Fruit fly (Drosophila melanogaster): ENCODE measurements around the gene elm.

elm gene

dm6 chr3R:5685269-5686048 lies 30.8 kb upstream of the elm start, which contains the start of the genes Rab23 and plx (continued):
- TF ChIP-seq Jarid2 (GFP tag; optimal IDR thresholded peaks at IDR 0.05): no peak
- TF ChIP-seq Chrac-16 (GFP tag; optimal IDR thresholded peaks at IDR 0.05): no peak
- TF ChIP-seq pum (GFP tag; optimal IDR thresholded peaks at IDR 0.05): no peak
- TF ChIP-seq ttk (GFP tag; IDR thresholded peaks at IDR 0.05): no peak
- TF ChIP-seq CG7556 (GFP tag; optimal IDR thresholded peaks at IDR 0.05): peak; percentile 1
- TF ChIP-seq luna (GFP tag; optimal IDR thresholded peaks at IDR 0.05): no peak
- TF ChIP-seq HmgZ (tag; optimal IDR thresholded peaks at IDR 0.05): peak; percentile 71
- no peak for TF ChIP-seq tna (GFP tag; IDR thresholded peaks at IDR 0.05; ENCODE audit: partially characterized antibody)
- TF ChIP-seq Elba2 (GFP tag; optimal IDR thresholded peaks at IDR 0.05): peak; percentile 39
- no peak for TF ChIP-seq rib (GFP tag; IDR thresholded peaks at IDR 0.05)
- TF ChIP-seq CG13624 (GFP tag; optimal IDR thresholded peaks at IDR 0.05): peak; percentile 11
- peak; percentile 33 for TF ChIP-seq CG11504 (tag; optimal IDR thresholded peaks at IDR 0.05)
- no peak for TF ChIP-seq CG12236 (GFP tag; optimal IDR thresholded peaks at IDR 0.05)
- peak; percentile 83 for TF ChIP-seq Deaf1 (tag; optimal IDR thresholded peaks at IDR 0.05)
- no peak for TF ChIP-seq D19A (tag; optimal IDR thresholded peaks at IDR 0.05)
- TF ChIP-seq Gsc (GFP tag; IDR thresholded peaks at IDR 0.05): no peak
- no peak for TF ChIP-seq wor (GFP tag; IDR thresholded peaks at IDR 0.05)
- no peak for TF ChIP-seq da (GFP tag; optimal IDR thresholded peaks at IDR 0.05)
- TF ChIP-seq CG2120 (GFP tag; optimal IDR thresholded peaks at IDR 0.05): peak; percentile 60
- TF ChIP-seq CG14441 (GFP tag; IDR thresholded peaks at IDR 0.05): no peak
- peak; percentile 47 for TF ChIP-seq CG33213 (GFP tag; optimal IDR thresholded peaks at IDR 0.05)
- no peak for TF ChIP-seq sug (tag; optimal IDR thresholded peaks at IDR 0.05)
- TF ChIP-seq CG12769 (tag; optimal IDR thresholded peaks at IDR 0.05): peak; percentile 2
- TF ChIP-seq CG4617 (GFP tag; optimal IDR thresholded peaks at IDR 0.05; ENCODE audit: borderline replicate concordance): no peak
- no peak for TF ChIP-seq chif (GFP tag; optimal IDR thresholded peaks at IDR 0.05)
- no peak for TF ChIP-seq Fer3 (tag; optimal IDR thresholded peaks at IDR 0.05)
- TF ChIP-seq CG16779 (GFP tag; IDR thresholded peaks at IDR 0.05): no peak
- TF ChIP-seq CG11695 (GFP tag; IDR thresholded peaks at IDR 0.05): no peak
- no peak for TF ChIP-seq NC2β (GFP tag; optimal IDR thresholded peaks at IDR 0.05)
- TF ChIP-seq nau (GFP tag; optimal IDR thresholded peaks at IDR 0.05): no peak
- TF ChIP-seq CTCF (GFP tag; optimal IDR thresholded peaks at IDR 0.05): peak; percentile 8
- no peak for TF ChIP-seq oc (tag; optimal IDR thresholded peaks at IDR 0.05)
- TF ChIP-seq Hey (tag; optimal IDR thresholded peaks at IDR 0.05): no peak
- TF ChIP-seq CG3163 (GFP tag; optimal IDR thresholded peaks at IDR 0.05): no peak
- no peak for TF ChIP-seq hth (optimal IDR thresholded peaks at IDR 0.05)
- no peak for TF ChIP-seq so (GFP tag; IDR thresholded peaks at IDR 0.05)
- no peak for TF ChIP-seq CG3726 (GFP tag; IDR thresholded peaks at IDR 0.05)
- TF ChIP-seq Lhr (GFP tag; optimal IDR thresholded peaks at IDR 0.05): peak; percentile 50
- TF ChIP-seq chinmo (GFP tag; IDR thresholded peaks at IDR 0.05; ENCODE audit: partially characterized antibody): 0 out of 4 replicates have a peak, but pooled peaks have one; percentile 53
- TF ChIP-seq ato (GFP tag; IDR thresholded peaks at IDR 0.05; ENCODE audit: partially characterized antibody): 0 out of 2 replicates have a peak, but pooled peaks have one; percentile 26
- peak; percentile 18 for TF ChIP-seq CG12299 (tag; optimal IDR thresholded peaks at IDR 0.05)
- TF ChIP-seq CG15514 (GFP tag; optimal IDR thresholded peaks at IDR 0.05): peak; percentile 62
- no peak for TF ChIP-seq Nf-YB (GFP tag; optimal IDR thresholded peaks at IDR 0.05)

Measured in whole organism, embryonic.